Fruit fly (Drosophila melanogaster): Measurements from ENCODE around the gene ZC3H3.

ZC3H3 gene

dm6 chr3L:8512428-8512827, 2.9 kb upstream of the ZC3H3 start, which contains the start of gene CG6765:
Gene CG6765 (plus strand): TSS chr3L:8512767.
- TF ChIP-seq CG1832 (GFP tag; optimal IDR thresholded peaks at IDR 0.05) (peak; percentile 75), Jarid2 (GFP tag; optimal IDR thresholded peaks at IDR 0.05) (no peak), CG13894 (tag; optimal IDR thresholded peaks at IDR 0.05) (no peak), CG9215 (GFP tag; IDR thresholded peaks at IDR 0.05) (no peak), nerfin-2 (GFP tag; IDR thresholded peaks at IDR 0.05; ENCODE audit: partially characterized antibody) (no peak), Nf-YC (tag; optimal IDR thresholded peaks at IDR 0.05) (no peak), Optix (GFP tag; IDR thresholded peaks at IDR 0.05) (no peak), CG11695 (GFP tag; IDR thresholded peaks at IDR 0.05) (no peak), ash1 (GFP tag; optimal IDR thresholded peaks at IDR 0.05) (no peak), CG34422 (GFP tag; IDR thresholded peaks at IDR 0.05) (peak; percentile 44; the same call in 1 of the 3 replicates), CG4282 (GFP tag; optimal IDR thresholded peaks at IDR 0.05) (no peak), grau (tag; optimal IDR thresholded peaks at IDR 0.05) (no peak), CG15514 (GFP tag; optimal IDR thresholded peaks at IDR 0.05) (peak; percentile 2), amos (GFP tag; IDR thresholded peaks at IDR 0.05; ENCODE audit: partially characterized antibody) (0 out of 2 replicates have a peak, but pooled peaks have one; percentile 4), hbn (GFP tag; IDR thresholded peaks at IDR 0.05; ENCODE audit: partially characterized antibody) (0 out of 2 replicates have a peak, but pooled peaks have one; percentile 29), Hsf (GFP tag; optimal IDR thresholded peaks at IDR 0.05) (no peak), Deaf1 (tag; optimal IDR thresholded peaks at IDR 0.05) (peak; percentile 57), insv (GFP tag; optimal IDR thresholded peaks at IDR 0.05) (no peak), CG5180 (GFP tag; optimal IDR thresholded peaks at IDR 0.05) (peak; percentile 64), mld (GFP tag; IDR thresholded peaks at IDR 0.05; ENCODE audit: partially characterized antibody) (0 out of 3 replicates have a peak, but pooled peaks have one; percentile 31), cwo (GFP tag; optimal IDR thresholded peaks at IDR 0.05) (peak; percentile 11), onecut (GFP tag; IDR thresholded peaks at IDR 0.05) (peak; percentile 99), CG6765 (GFP tag; optimal IDR thresholded peaks at IDR 0.05) (peak; percentile 86), CG3838 (GFP tag; optimal IDR thresholded peaks at IDR 0.05) (no peak), Trl (optimal IDR thresholded peaks at IDR 0.05) (peak; percentile 83), Trl (GFP tag; optimal IDR thresholded peaks at IDR 0.05) (no peak), CG14965 (GFP tag; optimal IDR thresholded peaks at IDR 0.05; ENCODE audit: borderline replicate concordance) (no peak), seq (GFP tag; IDR thresholded peaks at IDR 0.05) (0 out of 2 replicates have a peak, but pooled peaks have one; percentile 10), pfk (GFP tag; optimal IDR thresholded peaks at IDR 0.05) (no peak), Hmr (GFP tag; optimal IDR thresholded peaks at IDR 0.05) (peak; percentile 18), croc (GFP tag; conservative IDR thresholded peaks at IDR 0.05) (no peak), CG7839 (tag; optimal IDR thresholded peaks at IDR 0.05) (no peak), wek (GFP tag; optimal IDR thresholded peaks at IDR 0.05) (no peak), Adf1 (GFP tag; IDR thresholded peaks at IDR 0.05) (peak; percentile 6; the same call in 1 of the 2 replicates), wdn (GFP tag; IDR thresholded peaks at IDR 0.05) (no peak), Fer3 (tag; optimal IDR thresholded peaks at IDR 0.05) (no peak), Abd-B (GFP tag; optimal IDR thresholded peaks at IDR 0.05) (no peak), CG2199 (GFP tag; IDR thresholded peaks at IDR 0.05) (no peak), ewg (GFP tag; optimal IDR thresholded peaks at IDR 0.05) (peak; percentile 64), Asciz (GFP tag; optimal IDR thresholded peaks at IDR 0.05) (no peak), Mes4 (GFP tag; optimal IDR thresholded peaks at IDR 0.05) (no peak)
